Fruit fly (Drosophila melanogaster) whole organism, adult: Measurements from ENCODE around the gene spn-B.

Experiments
- CG11617 ChIP-seq: fragments of 200-800 bp; sonication (Bioruptor generic); optimal IDR thresholded peaks from 2 replicates; lab custom pipeline; 2017; ENCODE audit warnings: mild to moderate bottlenecking, missing biosample characterization, missing genetic modification reagents, missing genetic modification characterization
- CG12768 ChIP-seq: fragments of 200-800 bp; sonication (Bioruptor generic); optimal IDR thresholded peaks from 2 replicates; lab custom pipeline; 2017; ENCODE audit warnings: missing biosample characterization, missing genetic modification characterization, mild to moderate bottlenecking, moderate library complexity, missing genetic modification reagents
- CG14711 ChIP-seq: fragments of 200-800 bp; sonication (Bioruptor generic); optimal IDR thresholded peaks from 2 replicates; lab custom pipeline; 2018; ENCODE audit warnings: missing biosample characterization, mild to moderate bottlenecking, missing genetic modification characterization, moderate library complexity
- CG1620 ChIP-seq: fragments of 200-800 bp; sonication (Bioruptor generic); optimal IDR thresholded peaks from 2 replicates; lab custom pipeline; 2016; ENCODE audit warnings: missing biosample characterization, missing genetic modification characterization
- CG33017 ChIP-seq: fragments of 200-800 bp; sonication (Bioruptor generic); optimal IDR thresholded peaks from 2 replicates; lab custom pipeline; 2018; ENCODE audit warnings: missing biosample characterization, mild to moderate bottlenecking, missing genetic modification characterization, moderate library complexity
- CG5204 ChIP-seq: fragments of 200-800 bp; sonication (Bioruptor generic); optimal IDR thresholded peaks from 2 replicates; lab custom pipeline; 2016; ENCODE audit warnings: missing biosample characterization, missing genetic modification characterization
- CG7045 ChIP-seq: fragments of 200-800 bp; sonication (Bioruptor generic); optimal IDR thresholded peaks from 2 replicates; lab custom pipeline; 2017; ENCODE audit warnings: missing biosample characterization, mild to moderate bottlenecking, missing genetic modification characterization
- CG7101 ChIP-seq: fragments of 200-800 bp; sonication (Bioruptor generic); optimal IDR thresholded peaks from 2 replicates; lab custom pipeline; 2018; ENCODE audit warnings: missing biosample characterization, mild to moderate bottlenecking, missing genetic modification characterization, moderate library complexity
- Clk ChIP-seq: fragments of 200-800 bp; sonication (Bioruptor generic); optimal IDR thresholded peaks from 2 replicates; lab custom pipeline; 2017; ENCODE audit warnings: missing biosample characterization, missing genetic modification characterization
- Crg-1 ChIP-seq: fragments of 200-800 bp; sonication (Bioruptor generic); optimal IDR thresholded peaks from 2 replicates; lab custom pipeline; 2016; ENCODE audit warnings: missing biosample characterization, missing genetic modification characterization
- Hr96 ChIP-seq: fragments of 200-800 bp; sonication (Bioruptor generic); optimal IDR thresholded peaks from 2 replicates; lab custom pipeline; 2016; ENCODE audit warnings: missing biosample characterization, missing genetic modification characterization
- Mnt ChIP-seq: fragments of 200-800 bp; sonication (Bioruptor generic); optimal IDR thresholded peaks from 2 replicates; lab custom pipeline; 2016; ENCODE audit warnings: missing biosample characterization, mild to moderate bottlenecking, missing genetic modification characterization
- bab1 ChIP-seq: fragments of 200-800 bp; sonication (Bioruptor generic); optimal IDR thresholded peaks from 3 replicates; lab custom pipeline; 2019; ENCODE audit warnings: missing biosample characterization, mild to moderate bottlenecking, missing genetic modification characterization, moderate library complexity
- cic ChIP-seq: fragments of 200-800 bp; sonication (Bioruptor generic); optimal IDR thresholded peaks from 2 replicates; lab custom pipeline; 2017; ENCODE audit warnings: missing biosample characterization, mild to moderate bottlenecking, missing genetic modification characterization, moderate library complexity
- cnc ChIP-seq, 2 experiments: fragments of >200 bp; optimal IDR thresholded peaks; 2 replicates each; lab custom pipeline; 2017
- kay ChIP-seq: fragments of 200-800 bp; sonication (Bioruptor generic); peaks from one replicate; lab custom pipeline; 2016; ENCODE audit warnings: missing biosample characterization, missing genetic modification characterization, borderline replicate concordance
- ovo ChIP-seq: fragments of 200-800 bp; sonication (Bioruptor generic); optimal IDR thresholded peaks from 2 replicates; lab custom pipeline; 2016; ENCODE audit warnings: missing biosample characterization, missing genetic modification characterization
- pad ChIP-seq: fragments of 200-800 bp; sonication (Bioruptor generic); optimal IDR thresholded peaks from 3 replicates; lab custom pipeline; 2017; ENCODE audit warnings: missing biosample characterization, missing genetic modification characterization, mild to moderate bottlenecking, moderate library complexity, missing genetic modification reagents
- tj ChIP-seq: fragments of 200-800 bp; sonication (Bioruptor generic); optimal IDR thresholded peaks from 3 replicates; lab custom pipeline; 2017; ENCODE audit warnings: missing biosample characterization, mild to moderate bottlenecking, missing genetic modification characterization, moderate library complexity
- toe ChIP-seq: fragments of 200-800 bp; sonication (Bioruptor generic); optimal IDR thresholded peaks from 2 replicates; lab custom pipeline; 2016; ENCODE audit warnings: missing biosample characterization, missing genetic modification characterization

The spn-B gene

dm6 chr3R:14286320-14287190 lies 41.3 kb upstream of the spn-B start, which contains the start of gene trx:
Gene trx, minus strand, starts transcription at chr3R:14286903.
- peak; percentile 31 for TF ChIP-seq CG12768 (GFP tag; lab: Kevin White, UChicago)
- TF ChIP-seq CG14711: peak; percentile 16
- TF ChIP-seq Mnt (GFP tag; lab: Kevin White, UChicago): peak; percentile 20
- TF ChIP-seq pad (GFP tag; lab: Kevin White, UChicago): no peak
- peak; percentile 41 for TF ChIP-seq cic
- peak; percentile 31 for TF ChIP-seq bab1 (GFP tag; lab: Kevin White, UChicago)
- no peak for TF ChIP-seq CG7045
- TF ChIP-seq CG1620 (GFP tag; lab: Kevin White, UChicago): peak; percentile 23

- TF ChIP-seq CG7045 (no peak), kay (GFP tag; lab: Kevin White, UChicago) (peak; percentile 46)
Measured at dm6 chr3R:14287980-14288379, 39.9 kb upstream of the spn-B start.

DNA sequence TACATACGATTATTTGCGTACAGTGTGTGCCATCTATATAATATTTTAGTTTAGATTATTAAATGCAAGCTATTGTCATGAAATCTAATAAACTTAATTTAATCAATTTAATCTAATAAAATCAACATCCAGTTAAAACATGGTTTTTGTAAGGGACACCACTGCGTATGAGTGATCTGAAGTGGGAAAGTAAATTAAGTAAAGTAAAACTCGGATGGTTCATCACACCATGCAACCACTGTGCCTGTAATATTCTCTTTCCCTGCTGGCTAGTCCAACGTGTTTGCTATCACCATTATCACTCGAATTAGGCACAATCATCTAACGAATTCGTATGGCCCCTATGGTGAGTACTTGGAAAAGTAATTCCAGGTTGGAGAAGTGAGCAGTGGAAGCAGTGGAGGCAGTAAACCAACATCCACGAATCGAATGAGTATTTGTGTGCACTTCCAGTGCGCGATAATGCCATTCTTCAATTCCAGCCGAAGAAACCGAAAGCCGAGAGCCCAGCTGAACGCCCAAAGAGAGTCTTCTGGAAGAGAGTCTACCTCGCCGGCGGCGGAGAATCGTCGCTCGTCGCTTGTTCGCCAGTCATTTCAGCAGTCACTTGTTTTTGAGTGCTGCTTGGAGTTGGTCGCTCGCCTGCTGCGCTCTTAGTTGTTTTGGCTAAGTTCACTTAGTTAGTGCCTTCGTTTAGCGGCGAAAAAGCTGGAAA lies 39.0 kb upstream of the spn-B start, which contains the start of gene red:
Gene red (plus strand): TSS at position 403 of the 715 bp plus-strand sequence.
- TF ChIP-seq tj (GFP tag; lab: Kevin White, UChicago) (peak; percentile 31), ovo (GFP tag; lab: Kevin White, UChicago) (peak; percentile 37), Hr96 (GFP tag; lab: Kevin White, UChicago) (peak; percentile 62), Clk (GFP tag; lab: Kevin White, UChicago) (peak; percentile 78), CG14711 (peak; percentile 78), CG7101 (tag; lab: Kevin White, UChicago) (peak; percentile 84), bab1 (GFP tag; lab: Kevin White, UChicago) (peak; percentile 32), CG12768 (GFP tag; lab: Kevin White, UChicago) (peak; percentile 77), CG5204 (peak; percentile 81), pad (GFP tag; lab: Kevin White, UChicago) (peak; percentile 96), cic (peak; percentile 78), CG11617 (GFP tag; lab: Kevin White, UChicago) (peak; percentile 85), cnc (optimal IDR thresholded peaks at IDR 0.05; lab: Kevin White, UChicago) (peak in 1 of 2 experiments; percentile 5), Crg-1 (GFP tag; lab: Kevin White, UChicago) (peak; percentile 16), CG1620 (GFP tag; lab: Kevin White, UChicago) (no peak), Mnt (GFP tag; lab: Kevin White, UChicago) (peak; percentile 43), kay (GFP tag; lab: Kevin White, UChicago) (peak; percentile 94), CG33017 (tag; lab: Kevin White, UChicago) (peak; percentile 86), CG7045 (peak; percentile 54), toe (GFP tag; lab: Kevin White, UChicago) (peak; percentile 68)

- TF ChIP-seq kay (GFP tag; lab: Kevin White, UChicago) (peak; percentile 44), Mnt (GFP tag; lab: Kevin White, UChicago) (peak; percentile 30), CG14711 (peak; percentile 15), Crg-1 (GFP tag; lab: Kevin White, UChicago) (no peak), cnc (optimal IDR thresholded peaks at IDR 0.05; lab: Kevin White, UChicago) (no peak), pad (GFP tag; lab: Kevin White, UChicago) (peak; percentile 6), toe (GFP tag; lab: Kevin White, UChicago) (no peak), bab1 (GFP tag; lab: Kevin White, UChicago) (peak; percentile 53)
Measured at dm6 chr3R:14289958-14290835, 37.7 kb upstream of the spn-B start.

DNA sequence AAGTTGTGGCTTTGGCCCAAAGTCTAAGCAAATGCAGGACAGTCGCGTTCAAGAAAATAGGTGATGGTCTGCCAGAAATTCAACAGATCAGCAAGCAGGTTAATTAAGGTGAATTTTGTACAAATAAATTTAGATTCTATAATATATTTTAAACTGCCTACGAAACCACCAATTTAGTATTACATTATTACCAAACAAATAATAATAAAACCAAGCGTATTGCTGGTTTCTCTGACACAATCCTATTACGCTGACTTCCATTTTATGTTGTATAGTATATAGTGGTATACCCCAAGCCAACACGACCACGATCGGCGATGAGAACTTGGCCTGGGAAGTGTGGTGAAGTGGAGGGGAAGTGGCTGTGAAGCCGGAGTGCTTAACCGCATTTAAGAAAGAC lies 36.4 kb upstream of the spn-B start:
- TF ChIP-seq Clk (GFP tag; lab: Kevin White, UChicago) (no peak), cnc (optimal IDR thresholded peaks at IDR 0.05; lab: Kevin White, UChicago) (no peak), toe (GFP tag; lab: Kevin White, UChicago) (no peak), CG33017 (tag; lab: Kevin White, UChicago) (no peak), bab1 (GFP tag; lab: Kevin White, UChicago) (peak; percentile 62), kay (GFP tag; lab: Kevin White, UChicago) (no peak), CG1620 (GFP tag; lab: Kevin White, UChicago) (no peak), CG12768 (GFP tag; lab: Kevin White, UChicago) (no peak), Hr96 (GFP tag; lab: Kevin White, UChicago) (no peak), tj (GFP tag; lab: Kevin White, UChicago) (peak; percentile 79), CG7101 (tag; lab: Kevin White, UChicago) (no peak), pad (GFP tag; lab: Kevin White, UChicago) (no peak), Crg-1 (GFP tag; lab: Kevin White, UChicago) (no peak), Mnt (GFP tag; lab: Kevin White, UChicago) (no peak), CG7045 (no peak), ovo (GFP tag; lab: Kevin White, UChicago) (no peak), cic (no peak), CG11617 (GFP tag; lab: Kevin White, UChicago) (no peak), CG5204 (no peak), CG14711 (peak; percentile 41)
